Fruit fly (Drosophila melanogaster): ENCODE data around the gene CG2926.

Gene CG2926

dm6 chr3R:5615484-5615883 lies 27.3 kb upstream of the CG2926 start:
- no peak for TF ChIP-seq CTCF (optimal IDR thresholded peaks at IDR 0.05)
- no peak for TF ChIP-seq CG8478 (optimal IDR thresholded peaks at IDR 0.05)

dm6 chr3R:5613114-5613443 lies 24.9 kb upstream of the CG2926 start, which contains the start of gene Atu:
Gene Atu, plus strand, starts transcription at chr3R:5613358.
- TF ChIP-seq CTCF (optimal IDR thresholded peaks at IDR 0.05) (no peak), CG8478 (optimal IDR thresholded peaks at IDR 0.05) (no peak)

- TF ChIP-seq CTCF (optimal IDR thresholded peaks at IDR 0.05) (no peak), CG8478 (optimal IDR thresholded peaks at IDR 0.05) (no peak)
Observed at dm6 chr3R:5612372-5613113, 24.4 kb upstream of the CG2926 start, which contains the start of gene Rga. Gene Rga, minus strand, starts transcription at chr3R:5613112.

- TF ChIP-seq CG8478 (optimal IDR thresholded peaks at IDR 0.05) (no peak), CTCF (optimal IDR thresholded peaks at IDR 0.05) (peak in 1 of 2 experiments; percentile 42)
Observed at dm6 chr3R:5611733-5612132, 23.6 kb upstream of the CG2926 start.

- no peak for TF ChIP-seq CG8478 (optimal IDR thresholded peaks at IDR 0.05)
- no peak for TF ChIP-seq CTCF (optimal IDR thresholded peaks at IDR 0.05)
Observed at dm6 chr3R:5611167-5611566, 23.0 kb upstream of the CG2926 start.

- TF ChIP-seq CG8478 (optimal IDR thresholded peaks at IDR 0.05) (no peak), CTCF (optimal IDR thresholded peaks at IDR 0.05) (no peak)
Observed at dm6 chr3R:5610656-5611055, 22.5 kb upstream of the CG2926 start.

- TF ChIP-seq CG8478 (optimal IDR thresholded peaks at IDR 0.05) = no peak
- TF ChIP-seq CTCF (optimal IDR thresholded peaks at IDR 0.05) = no peak
Observed at dm6 chr3R:5608422-5608821, 20.2 kb upstream of the CG2926 start.

dm6 chr3R:5606477-5606876 lies 18.3 kb upstream of the CG2926 start, which contains the start of gene asl:
Gene asl, minus strand, starts transcription at chr3R:5606543.
- TF ChIP-seq CTCF (optimal IDR thresholded peaks at IDR 0.05) = peak; percentile 84 to 87
- TF ChIP-seq CG8478 (optimal IDR thresholded peaks at IDR 0.05) = no peak

- TF ChIP-seq CTCF (optimal IDR thresholded peaks at IDR 0.05) (peak; percentile 23 to 48), CG8478 (optimal IDR thresholded peaks at IDR 0.05) (no peak)
Observed at dm6 chr3R:5601044-5601523, 12.9 kb upstream of the CG2926 start, which contains the start of the genes kra and SecS. Gene kra, minus strand, starts transcription at chr3R:5601136. Gene SecS, plus strand, starts transcription at chr3R:5601433.

dm6 chr3R:5600361-5601043 lies 12.3 kb upstream of the CG2926 start:
- no peak for TF ChIP-seq CTCF (optimal IDR thresholded peaks at IDR 0.05)
- TF ChIP-seq CG8478 (optimal IDR thresholded peaks at IDR 0.05) = no peak

dm6 chr3R:5599521-5600360 lies 11.6 kb upstream of the CG2926 start:
- TF ChIP-seq CG8478 (optimal IDR thresholded peaks at IDR 0.05) (no peak), CTCF (optimal IDR thresholded peaks at IDR 0.05) (no peak)

- no peak for TF ChIP-seq CTCF (optimal IDR thresholded peaks at IDR 0.05)
- no peak for TF ChIP-seq CG8478 (optimal IDR thresholded peaks at IDR 0.05)
Observed at dm6 chr3R:5594878-5595277, 6.7 kb upstream of the CG2926 start.

dm6 chr3R:5592009-5592572 lies 3.9 kb upstream of the CG2926 start:
- TF ChIP-seq CTCF (optimal IDR thresholded peaks at IDR 0.05) = no peak
- TF ChIP-seq CG8478 (optimal IDR thresholded peaks at IDR 0.05) = no peak

- TF ChIP-seq CG8478 (optimal IDR thresholded peaks at IDR 0.05) = no peak
- no peak for TF ChIP-seq CTCF (optimal IDR thresholded peaks at IDR 0.05)
Observed at dm6 chr3R:5591398-5591853, 3.2 kb upstream of the CG2926 start, which contains the start of the genes noi and Vha26. Gene noi, minus strand, starts transcription at chr3R:5591459. Gene Vha26, plus strand, starts transcription at chr3R:5591763.

Data from S2 (cell line).